Worm (Caenorhabditis elegans) whole organism, L1 larva: ENCODE data around the gene srt-40.
A peak's percentile ranks its signal among the peaks of the same experiment; 100 is the strongest.

ENCODE experiments used
- mdl-1 ChIP-seq, 2 experiments: fragments of 150-350 bp; optimal IDR thresholded peaks; 2 replicates each; lab custom pipeline; 2014 to 2017; ENCODE audit warnings: missing biosample characterization in 2 of 2, missing genetic modification characterization in 2 of 2, inconsistent platforms in 1 of 2
- pax-3 ChIP-seq: fragments of 200-800 bp; sonication (Bioruptor generic); optimal IDR thresholded peaks from 2 replicates; lab custom pipeline; 2018; ENCODE audit warnings: mild to moderate bottlenecking, missing genetic modification characterization, moderate library complexity, missing compliant biosample characterization
- pqm-1 ChIP-seq: sonication (generic microtip); optimal IDR thresholded peaks from 3 replicates; lab custom pipeline; 2017; ENCODE audit warnings: missing biosample characterization, missing genetic modification characterization
- tbx-2 ChIP-seq: sonication (generic microtip); optimal IDR thresholded peaks from 2 replicates; lab custom pipeline; 2016; ENCODE audit warnings: missing genetic modification characterization, missing compliant biosample characterization

DNA sequence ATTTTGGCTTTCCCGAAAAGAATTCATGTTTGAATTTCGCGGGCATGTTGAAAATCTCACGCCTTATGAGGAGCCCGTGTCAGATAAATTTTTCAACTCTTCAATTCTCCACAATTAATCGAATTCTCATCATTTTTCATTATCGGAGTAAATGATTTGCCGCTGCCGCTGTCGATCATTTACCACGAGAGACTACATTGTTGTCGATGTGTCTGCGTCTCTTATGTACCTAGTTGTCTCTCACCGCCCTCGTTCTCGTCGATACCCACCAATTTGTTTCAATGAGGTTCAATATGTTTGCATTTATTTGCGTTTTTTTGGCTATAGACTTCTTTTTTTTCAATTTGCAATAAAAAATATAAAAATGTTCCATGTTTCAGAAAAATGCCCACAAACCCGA lies 14.0 kb downstream of the srt-40 start, which contains the start of gene nhr-13:
- no peak for TF ChIP-seq pqm-1
- TF ChIP-seq pax-3, result no peak
- peak in 1 of 2 experiments; percentile 43 for TF ChIP-seq mdl-1 (tag; optimal IDR thresholded peaks at IDR 0.05; lab: Kevin White, UChicago)
- no peak for TF ChIP-seq tbx-2 (tag; lab: Kevin White, UChicago)
